Fruit fly (Drosophila melanogaster) S2 (cell line): Measurements from ENCODE around the gene DNAlig3.

Source experiments
- CG8478 ChIP-seq: fragments of >200 bp; optimal IDR thresholded peaks from 2 replicates; lab custom pipeline; 2018
- CTCF ChIP-seq, 2 experiments: fragments of >200 bp; optimal IDR thresholded peaks; 2 replicates each; lab custom pipeline; 2018

DNA sequence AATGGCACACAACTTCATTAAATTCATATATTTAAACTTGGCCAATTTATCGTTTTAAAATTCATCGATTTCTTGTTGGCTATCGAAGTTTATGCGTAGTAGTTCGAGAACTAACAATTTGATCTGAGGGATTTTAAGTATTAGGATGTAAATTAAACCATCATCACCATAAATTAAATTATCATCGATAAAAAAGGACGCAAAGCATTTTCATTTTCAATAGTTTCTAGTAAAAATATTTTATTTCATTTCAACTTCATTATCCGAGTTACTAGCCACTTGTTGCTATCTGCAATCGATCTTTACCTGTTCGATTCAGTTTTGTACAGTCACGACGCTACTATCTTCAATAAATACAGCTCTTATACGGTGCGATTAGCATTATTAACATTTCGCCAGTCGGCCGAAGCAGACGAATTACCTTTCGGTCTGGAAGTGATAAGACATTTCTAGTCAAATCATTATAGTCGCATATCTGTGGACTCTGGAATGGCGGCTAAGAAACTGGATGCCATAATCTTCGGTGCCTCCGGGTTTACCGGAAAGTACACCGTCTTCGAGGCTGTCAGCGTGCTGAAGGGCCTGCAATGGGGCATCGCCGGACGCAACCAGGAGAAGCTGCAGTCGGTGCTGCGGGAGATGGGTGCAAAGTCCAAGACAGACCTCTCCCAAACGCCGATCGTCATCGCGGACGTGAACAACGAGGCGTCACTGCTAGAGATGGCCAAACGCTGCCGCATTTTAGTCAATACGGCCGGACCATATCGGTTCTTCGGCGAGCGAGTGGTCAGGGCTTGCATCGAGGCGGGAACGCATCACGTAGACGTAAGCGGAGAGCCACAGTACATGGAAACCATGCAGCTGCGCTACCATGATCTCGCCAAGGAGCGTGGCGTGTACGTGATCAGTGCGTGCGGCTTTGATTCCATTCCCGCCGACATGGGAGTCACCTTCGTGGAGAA, 4.9 kb upstream of the DNAlig3 start, which contains the start of gene CG5167:
- TF ChIP-seq CG8478 (lab: Kevin White, UChicago) (no peak), CTCF (optimal IDR thresholded peaks at IDR 0.05; lab: Kevin White, UChicago) (no peak)
